Fruit fly (Drosophila melanogaster) whole organism, embryonic: ENCODE measurements around the gene frj.

Experiments used
- B-H2 ChIP-seq: fragments of 200-800 bp; sonication (Bioruptor generic); optimal IDR thresholded peaks from 2 replicates; lab custom pipeline; 2018; ENCODE audit warnings: missing biosample characterization, mild to moderate bottlenecking, missing genetic modification characterization
- CG10274 ChIP-seq: fragments of 200-800 bp; sonication (Bioruptor generic); optimal IDR thresholded peaks from 3 replicates; lab custom pipeline; 2017; ENCODE audit warnings: missing biosample characterization, mild to moderate bottlenecking, missing genetic modification characterization
- CG11504 ChIP-seq: fragments of 200-800 bp; sonication (Bioruptor generic); optimal IDR thresholded peaks from 3 replicates; lab custom pipeline; 2019; ENCODE audit warnings: missing biosample characterization, mild to moderate bottlenecking, missing genetic modification characterization, moderate library complexity
- CG12155 ChIP-seq: fragments of 200-800 bp; sonication (Bioruptor generic); optimal IDR thresholded peaks from 3 replicates; lab custom pipeline; 2016; ENCODE audit warnings: missing biosample characterization, missing genetic modification characterization
- CG12391 ChIP-seq: fragments of 200-800 bp; sonication (Bioruptor generic); optimal IDR thresholded peaks from 3 replicates; lab custom pipeline; 2018; ENCODE audit warnings: missing biosample characterization, mild to moderate bottlenecking, missing genetic modification characterization, moderate library complexity
- CG18476 ChIP-seq: fragments of 200-800 bp; sonication (Bioruptor generic); optimal IDR thresholded peaks from 2 replicates; lab custom pipeline; 2016; ENCODE audit warnings: missing biosample characterization, mild to moderate bottlenecking, missing genetic modification characterization
- CG18764 ChIP-seq: fragments of 200-800 bp; sonication (Bioruptor generic); optimal IDR thresholded peaks from 3 replicates; lab custom pipeline; 2016; ENCODE audit warnings: missing biosample characterization, missing genetic modification characterization
- CG2120 ChIP-seq: fragments of 200-800 bp; sonication (Bioruptor generic); optimal IDR thresholded peaks from 3 replicates; lab custom pipeline; 2016; ENCODE audit warnings: missing biosample characterization, missing genetic modification characterization
- CG2889 ChIP-seq: fragments of 200-800 bp; sonication (Bioruptor generic); IDR thresholded peaks from 3 replicates; pipeline ENCODE4 v1.3.6; 2022; ENCODE audit warnings: missing biosample characterization, missing genetic modification characterization
- CG31388 ChIP-seq: fragments of 200-800 bp; sonication (Bioruptor generic); optimal IDR thresholded peaks from 2 replicates; lab custom pipeline; 2016; ENCODE audit warnings: missing biosample characterization, missing genetic modification characterization
- CG4328 ChIP-seq: fragments of 200-800 bp; sonication (Bioruptor generic); optimal IDR thresholded peaks from 3 replicates; lab custom pipeline; 2017; ENCODE audit warnings: missing biosample characterization, missing genetic modification reagents, missing genetic modification characterization
- CG5180 ChIP-seq: fragments of 200-800 bp; sonication (Bioruptor generic); optimal IDR thresholded peaks from 3 replicates; lab custom pipeline; 2017; ENCODE audit warnings: missing biosample characterization, missing genetic modification characterization, mild to moderate bottlenecking, moderate library complexity, missing genetic modification reagents
- CG7987 ChIP-seq: fragments of 200-800 bp; sonication (Bioruptor generic); optimal IDR thresholded peaks from 2 replicates; lab custom pipeline; 2018; ENCODE audit warnings: missing biosample characterization, mild to moderate bottlenecking, missing genetic modification characterization, moderate library complexity
- CG8290 ChIP-seq, 3 experiments: fragments of 200-800 bp; sonication (Bioruptor generic); optimal IDR thresholded peaks; 2 replicates each; lab custom pipeline; 2016 to 2019; ENCODE audit warnings: missing biosample characterization in 3 of 3, missing genetic modification characterization in 3 of 3, mild to moderate bottlenecking in 2 of 3, moderate library complexity in 1 of 3
- CG9876 ChIP-seq: fragments of 200-800 bp; sonication (Bioruptor generic); optimal IDR thresholded peaks from 2 replicates; lab custom pipeline; 2016; ENCODE audit warnings: missing biosample characterization, missing genetic modification characterization
- Dfd ChIP-seq, 2 experiments: fragments of >200 bp; optimal IDR thresholded peaks; 2 replicates each; lab custom pipeline; 2017; ENCODE audit warnings: missing biosample characterization in 2 of 2, missing genetic modification characterization in 2 of 2
- Dip3 ChIP-seq: fragments of 200-800 bp; sonication (Bioruptor generic); optimal IDR thresholded peaks from 3 replicates; lab custom pipeline; 2016; ENCODE audit warnings: missing biosample characterization, missing genetic modification characterization
- Eip74EF ChIP-seq, 2 experiments: fragments of 200-800 bp in 1 of 2; fragments of >200 bp in 1 of 2; sonication (Bioruptor generic) in 1 of 2; optimal IDR thresholded peaks; 2 replicates each; lab custom pipeline; 2017 to 2019; ENCODE audit warnings: missing biosample characterization in 2 of 2, missing genetic modification characterization in 2 of 2, mild to moderate bottlenecking in 1 of 2, moderate library complexity in 1 of 2
- H2.0 ChIP-seq: fragments of 200-800 bp; sonication (Bioruptor generic); IDR thresholded peaks from 2 replicates; pipeline ENCODE4 v1.3.6; 2022; ENCODE audit warnings: missing biosample characterization, missing genetic modification characterization
- Lhr ChIP-seq: fragments of 200-800 bp; sonication (Bioruptor generic); optimal IDR thresholded peaks from 3 replicates; lab custom pipeline; 2017; ENCODE audit warnings: mild to moderate bottlenecking, missing biosample characterization, missing genetic modification reagents, missing genetic modification characterization
- MESR4 ChIP-seq: fragments of 200-800 bp; sonication (Bioruptor generic); optimal IDR thresholded peaks from 2 replicates; lab custom pipeline; 2018; ENCODE audit warnings: missing biosample characterization, mild to moderate bottlenecking, missing genetic modification characterization, moderate library complexity
- Max ChIP-seq: fragments of 200-800 bp; sonication (Bioruptor generic); optimal IDR thresholded peaks from 2 replicates; lab custom pipeline; 2016; ENCODE audit warnings: missing biosample characterization, mild to moderate bottlenecking, missing genetic modification characterization
- Med ChIP-seq: fragments of 200-800 bp; sonication (Bioruptor generic); peaks from one replicate; lab custom pipeline; 2016; ENCODE audit warnings: missing biosample characterization, missing genetic modification characterization, mild to moderate bottlenecking, inconsistent platforms, moderate library complexity
- Myb ChIP-seq: fragments of 200-800 bp; sonication (Bioruptor generic); optimal IDR thresholded peaks from 2 replicates; lab custom pipeline; 2016; ENCODE audit warnings: missing biosample characterization, missing genetic modification characterization
- Optix ChIP-seq: fragments of 200-800 bp; sonication (Bioruptor generic); IDR thresholded peaks from 3 replicates; pipeline ENCODE4 v1.3.6; 2022; ENCODE audit warnings: missing biosample characterization, missing genetic modification characterization
- Sry-β ChIP-seq: fragments of 200-800 bp; sonication (Bioruptor generic); optimal IDR thresholded peaks from 2 replicates; lab custom pipeline; 2018; ENCODE audit warnings: missing biosample characterization, mild to moderate bottlenecking, missing genetic modification characterization, moderate library complexity
- Vsx1 ChIP-seq: fragments of 200-800 bp; sonication (Bioruptor generic); optimal IDR thresholded peaks from 2 replicates; lab custom pipeline; 2017; ENCODE audit warnings: missing biosample characterization, mild to moderate bottlenecking, missing genetic modification characterization, missing genetic modification reagents
- ato ChIP-seq: fragments of 200-800 bp; sonication (Bioruptor generic); IDR thresholded peaks from 2 replicates; pipeline ENCODE4 v1.3.6; 2022; ENCODE audit warnings: missing biosample characterization, missing genetic modification characterization; ENCODE audit not compliant: partially characterized antibody
- bbx ChIP-seq: fragments of 200-800 bp; sonication (Bioruptor generic); IDR thresholded peaks from 2 replicates; pipeline ENCODE4 v1.3.6; 2022; ENCODE audit warnings: missing biosample characterization, missing genetic modification characterization; ENCODE audit not compliant: partially characterized antibody
- bowl ChIP-seq: fragments of 200-800 bp; sonication (Bioruptor generic); IDR thresholded peaks from 2 replicates; pipeline ENCODE4 v1.3.6; 2022; ENCODE audit warnings: missing biosample characterization, missing genetic modification characterization
- br ChIP-seq: fragments of >200 bp; optimal IDR thresholded peaks from 2 replicates; lab custom pipeline; 2017
- chif ChIP-seq, 2 experiments: fragments of 200-800 bp; sonication (Bioruptor generic); optimal IDR thresholded peaks; 3 replicates each; lab custom pipeline; 2016; ENCODE audit warnings: missing biosample characterization in 2 of 2, missing genetic modification characterization in 2 of 2
- grn ChIP-seq: fragments of 200-800 bp; sonication (Bioruptor generic); optimal IDR thresholded peaks from 3 replicates; lab custom pipeline; 2017; ENCODE audit warnings: missing biosample characterization, missing genetic modification characterization
- hkb ChIP-seq, 2 experiments: fragments of 200-800 bp in 1 of 2; fragments of >200 bp in 1 of 2; sonication (Bioruptor generic) in 1 of 2; IDR thresholded peaks in 1 of 2; optimal IDR thresholded peaks in 1 of 2; 2 replicates each; pipeline versions ENCODE4 v1.3.6 to Lab custom; 2017 to 2022; ENCODE audit warnings: missing biosample characterization in 1 of 2, missing genetic modification characterization in 1 of 2
- kay ChIP-seq: fragments of 200-800 bp; sonication (Bioruptor generic); optimal IDR thresholded peaks from 2 replicates; lab custom pipeline; 2016; ENCODE audit warnings: missing biosample characterization, missing genetic modification characterization
- klu ChIP-seq: fragments of 200-800 bp; sonication (Bioruptor generic); IDR thresholded peaks from 2 replicates; pipeline ENCODE4 v1.3.6; 2022; ENCODE audit warnings: missing biosample characterization, missing genetic modification characterization
- mirr ChIP-seq: fragments of 200-800 bp; sonication (Bioruptor generic); optimal IDR thresholded peaks from 3 replicates; lab custom pipeline; 2018; ENCODE audit warnings: missing biosample characterization, mild to moderate bottlenecking, missing genetic modification characterization
- pb ChIP-seq: fragments of 200-800 bp; sonication (Bioruptor generic); optimal IDR thresholded peaks from 3 replicates; lab custom pipeline; 2016; ENCODE audit warnings: missing biosample characterization, missing genetic modification characterization
- pfk ChIP-seq: fragments of 200-800 bp; sonication (Bioruptor generic); optimal IDR thresholded peaks from 2 replicates; lab custom pipeline; 2018; ENCODE audit warnings: missing biosample characterization, mild to moderate bottlenecking, missing genetic modification characterization, moderate library complexity
- pho ChIP-seq: fragments of 200-800 bp; sonication (Bioruptor generic); optimal IDR thresholded peaks from 2 replicates; lab custom pipeline; 2016; ENCODE audit warnings: missing biosample characterization, missing genetic modification characterization
- prd ChIP-seq, 3 experiments: fragments of >200 bp in 2 of 3; fragments of 200-800 bp in 1 of 3; sonication (Bioruptor generic) in 1 of 3; optimal IDR thresholded peaks in 2 of 3; IDR thresholded peaks in 1 of 3; 2 replicates in 2 of 3; 3 replicates in 1 of 3; pipeline versions ENCODE4 v1.3.6 to Lab custom; 2017 to 2022; ENCODE audit warnings: missing biosample characterization in 1 of 3, missing genetic modification characterization in 1 of 3
- pros ChIP-seq: fragments of 200-800 bp; sonication (Bioruptor generic); optimal IDR thresholded peaks from 3 replicates; lab custom pipeline; 2019; ENCODE audit warnings: missing biosample characterization, mild to moderate bottlenecking, missing genetic modification characterization, moderate library complexity
- pzg ChIP-seq: fragments of 200-800 bp; sonication (Bioruptor generic); optimal IDR thresholded peaks from 3 replicates; lab custom pipeline; 2018; ENCODE audit warnings: missing biosample characterization, mild to moderate bottlenecking, missing genetic modification characterization, moderate library complexity
- sisA ChIP-seq: fragments of 200-800 bp; sonication (Bioruptor generic); IDR thresholded peaks from 2 replicates; pipeline ENCODE4 v1.3.6; 2022; ENCODE audit warnings: missing biosample characterization, missing genetic modification characterization
- slbo ChIP-seq: fragments of 200-800 bp; sonication (Bioruptor generic); IDR thresholded peaks from 2 replicates; pipeline ENCODE4 v1.3.6; 2022; ENCODE audit warnings: missing biosample characterization, missing genetic modification characterization
- stc ChIP-seq: fragments of 200-800 bp; sonication (Bioruptor generic); IDR thresholded peaks from 2 replicates; pipeline ENCODE4 v1.3.6; 2022; ENCODE audit warnings: missing biosample characterization, missing genetic modification characterization
- tin ChIP-seq: fragments of 200-800 bp; sonication (Bioruptor generic); optimal IDR thresholded peaks from 3 replicates; lab custom pipeline; 2016; ENCODE audit warnings: missing biosample characterization, missing genetic modification characterization
- trh ChIP-seq: fragments of 200-800 bp; sonication (Bioruptor generic); optimal IDR thresholded peaks from 2 replicates; lab custom pipeline; 2016; ENCODE audit warnings: missing biosample characterization, missing genetic modification characterization
- twi ChIP-seq: fragments of 200-800 bp; optimal IDR thresholded peaks from 2 replicates; lab custom pipeline; 2019; ENCODE audit warnings: missing biosample characterization, mild to moderate bottlenecking, missing genetic modification characterization, moderate library complexity
- vnd ChIP-seq: fragments of 200-800 bp; sonication (Bioruptor generic); IDR thresholded peaks from 3 replicates; pipeline ENCODE4 v1.3.6; 2022; ENCODE audit warnings: missing biosample characterization, missing genetic modification characterization; ENCODE audit not compliant: partially characterized antibody

Gene frj

DNA sequence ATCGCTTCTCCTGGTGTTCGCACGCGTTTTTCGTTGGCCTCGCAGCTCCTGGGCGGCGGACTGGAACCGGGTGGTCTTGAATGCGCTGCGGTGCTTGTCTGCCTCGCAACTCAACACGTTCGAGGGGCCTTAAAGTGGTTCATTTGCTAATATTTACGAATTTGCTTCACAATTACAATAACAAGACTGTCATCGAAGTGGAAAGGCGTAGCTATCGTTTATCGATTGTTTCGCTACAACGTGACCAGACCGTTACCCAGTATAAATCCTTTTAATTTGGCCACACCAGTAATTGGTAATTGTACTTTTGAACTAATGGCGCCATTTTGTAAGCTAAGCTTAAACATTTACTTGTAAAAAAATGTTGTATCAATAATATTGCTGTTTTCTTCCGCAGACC is 20.9 kb downstream of the frj start, which contains the start of gene CG9536 (continued):
- peak; percentile 57; the same call in 1 of the 2 replicates for TF ChIP-seq bbx (GFP tag; lab: Robert Waterston, UW)
- no peak for TF ChIP-seq CG2889 (GFP tag; lab: Robert Waterston, UW)
- no peak for TF ChIP-seq mirr (GFP tag; lab: Kevin White, UChicago)
- no peak for TF ChIP-seq vnd (GFP tag; lab: Robert Waterston, UW)
- TF ChIP-seq bowl (GFP tag; lab: Robert Waterston, UW): no peak
- no peak for TF ChIP-seq CG18476
- TF ChIP-seq prd (optimal IDR thresholded peaks at IDR 0.05; lab: Kevin White, UChicago): no peak
- no peak for TF ChIP-seq prd (GFP tag; IDR thresholded peaks at IDR 0.05; lab: Robert Waterston, UW)
- TF ChIP-seq chif (GFP tag; optimal IDR thresholded peaks at IDR 0.05; lab: Kevin White, UChicago): no peak
- no peak for TF ChIP-seq CG10274 (GFP tag; lab: Kevin White, UChicago)
- TF ChIP-seq Vsx1 (GFP tag; lab: Kevin White, UChicago): no peak
- no peak for TF ChIP-seq br
- no peak for TF ChIP-seq CG8290 (GFP tag; optimal IDR thresholded peaks at IDR 0.05; lab: Kevin White, UChicago)
- TF ChIP-seq CG8290 (tag; optimal IDR thresholded peaks at IDR 0.05; lab: Kevin White, UChicago): peak in 1 of 2 experiments; percentile 13
- TF ChIP-seq CG9876 (GFP tag; lab: Kevin White, UChicago): no peak
- TF ChIP-seq slbo: no peak
- TF ChIP-seq Dip3 (GFP tag; lab: Kevin White, UChicago): no peak
- no peak for TF ChIP-seq trh
- TF ChIP-seq tin (GFP tag; lab: Kevin White, UChicago): no peak
- TF ChIP-seq ato (GFP tag; lab: Robert Waterston, UW): peak; percentile 69; the same call in 1 of the 2 replicates
- no peak for TF ChIP-seq sisA
- peak; percentile 4 for TF ChIP-seq Lhr (GFP tag; lab: Kevin White, UChicago)
- no peak for TF ChIP-seq klu (GFP tag; lab: Robert Waterston, UW)
- no peak for TF ChIP-seq hkb (optimal IDR thresholded peaks at IDR 0.05; lab: Kevin White, UChicago)
- TF ChIP-seq hkb (GFP tag; IDR thresholded peaks at IDR 0.05; lab: Robert Waterston, UW): no peak
- no peak for TF ChIP-seq B-H2
- no peak for TF ChIP-seq CG2120 (GFP tag; lab: Kevin White, UChicago)
- peak; percentile 77 for TF ChIP-seq pzg (GFP tag; lab: Kevin White, UChicago)
- no peak for TF ChIP-seq pfk (GFP tag; lab: Kevin White, UChicago)
- no peak for TF ChIP-seq Max (GFP tag; lab: Kevin White, UChicago)
- TF ChIP-seq CG7987: no peak
- no peak for TF ChIP-seq CG31388 (GFP tag; lab: Kevin White, UChicago)
- TF ChIP-seq Optix (GFP tag; lab: Robert Waterston, UW): no peak
- TF ChIP-seq H2.0 (GFP tag; lab: Robert Waterston, UW): no peak
- TF ChIP-seq Dfd (GFP tag; optimal IDR thresholded peaks at IDR 0.05; lab: Kevin White, UChicago): no peak
- peak; percentile 59 for TF ChIP-seq Med (GFP tag; lab: Kevin White, UChicago)
- no peak for TF ChIP-seq twi (tag; lab: Kevin White, UChicago)
- TF ChIP-seq CG18764: no peak
- TF ChIP-seq kay (GFP tag; lab: Kevin White, UChicago): no peak
- no peak for TF ChIP-seq pho
- no peak for TF ChIP-seq CG12155
- TF ChIP-seq Myb (GFP tag; lab: Kevin White, UChicago): no peak
- TF ChIP-seq pb (GFP tag; lab: Kevin White, UChicago): no peak
- no peak for TF ChIP-seq stc
- no peak for TF ChIP-seq CG4328
- no peak for TF ChIP-seq CG12391
- TF ChIP-seq CG5180 (GFP tag; lab: Kevin White, UChicago): no peak
- TF ChIP-seq CG11504 (tag; lab: Kevin White, UChicago): no peak
- no peak for TF ChIP-seq grn
- no peak for TF ChIP-seq pros (GFP tag; lab: Kevin White, UChicago)
- no peak for TF ChIP-seq Eip74EF (GFP tag; optimal IDR thresholded peaks at IDR 0.05; lab: Kevin White, UChicago)
- TF ChIP-seq MESR4 (GFP tag; lab: Kevin White, UChicago): peak; percentile 51
- no peak for TF ChIP-seq Sry-β (GFP tag; lab: Kevin White, UChicago)
